Worm (Caenorhabditis elegans) whole organism, L1 larva: ENCODE results near the gene C33C12.7.

Experiments used
- C04F5.9 ChIP-seq: sonication (generic microtip); optimal IDR thresholded peaks from 2 replicates; lab custom pipeline; 2016; ENCODE audit warnings: missing genetic modification characterization, missing compliant biosample characterization
- C16A3.4 ChIP-seq: fragments of 150-350 bp; optimal IDR thresholded peaks from 2 replicates; lab custom pipeline; 2014; ENCODE audit warnings: missing biosample characterization, missing genetic modification characterization
- F16B12.6 ChIP-seq: fragments of 150-350 bp; optimal IDR thresholded peaks from 2 replicates; lab custom pipeline; 2014; ENCODE audit warnings: missing biosample characterization, missing genetic modification characterization
- alr-1 ChIP-seq: fragments of 200-800 bp; sonication (Bioruptor generic); optimal IDR thresholded peaks from 2 replicates; lab custom pipeline; 2018; ENCODE audit warnings: borderline replicate concordance, mild to moderate bottlenecking, missing genetic modification characterization, missing compliant biosample characterization
- aly-2 ChIP-seq: fragments of 150-350 bp; optimal IDR thresholded peaks from 2 replicates; lab custom pipeline; 2014; ENCODE audit warnings: missing biosample characterization, missing genetic modification characterization
- ceh-63 ChIP-seq: fragments of 200-800 bp; sonication (Bioruptor generic); optimal IDR thresholded peaks from 2 replicates; lab custom pipeline; 2018; ENCODE audit warnings: mild to moderate bottlenecking, missing genetic modification characterization, missing compliant biosample characterization
- ceh-8 ChIP-seq: fragments of 200-800 bp; sonication (Bioruptor generic); optimal IDR thresholded peaks from 2 replicates; lab custom pipeline; 2018; ENCODE audit warnings: mild to moderate bottlenecking, missing genetic modification characterization, moderate library complexity, missing compliant biosample characterization
- ceh-82 ChIP-seq, 3 experiments: fragments of 150-350 bp in 1 of 3; sonication (generic microtip) in 2 of 3; optimal IDR thresholded peaks; 2 replicates each; lab custom pipeline; 2014 to 2017; ENCODE audit warnings: missing biosample characterization in 3 of 3, missing genetic modification characterization in 3 of 3
- ces-1 ChIP-seq: fragments of 150-350 bp; optimal IDR thresholded peaks from 2 replicates; lab custom pipeline; 2014; ENCODE audit warnings: missing biosample characterization, missing genetic modification reagents, missing genetic modification characterization
- dpl-1 ChIP-seq, 3 experiments: fragments of 150-350 bp in 2 of 3; sonication (generic microtip) in 1 of 3; optimal IDR thresholded peaks; 2 replicates each; lab custom pipeline; 2014 to 2017; ENCODE audit warnings: missing biosample characterization in 3 of 3, missing genetic modification characterization in 3 of 3, missing genetic modification reagents in 3 of 3
- efl-1 ChIP-seq, 4 experiments: fragments of 150-350 bp; optimal IDR thresholded peaks in 3 of 4; peaks in 1 of 4; 1 replicate in 1 of 4; 2 replicates in 3 of 4; lab custom pipeline; 2014; ENCODE audit warnings: missing biosample characterization in 2 of 4, missing genetic modification characterization in 2 of 4, missing genetic modification reagents in 2 of 4
- egl-13 ChIP-seq: sonication (generic microtip); optimal IDR thresholded peaks from 2 replicates; lab custom pipeline; 2016; ENCODE audit warnings: missing genotype, missing genetic modification reagents, missing genetic modification characterization, missing compliant biosample characterization
- egl-27 ChIP-seq, 2 experiments: fragments of 150-350 bp in 1 of 2; sonication (generic microtip); optimal IDR thresholded peaks; 3 replicates each; lab custom pipeline; 2017 to 2018; ENCODE audit warnings: missing biosample characterization in 2 of 2, missing genetic modification characterization in 2 of 2, missing genetic modification reagents in 2 of 2
- elt-2 ChIP-seq: sonication (generic microtip); optimal IDR thresholded peaks from 2 replicates; lab custom pipeline; 2016; ENCODE audit warnings: missing genetic modification characterization, mild to moderate bottlenecking, inconsistent platforms, missing compliant biosample characterization, missing genetic modification reagents
- elt-3 ChIP-seq, 6 experiments: fragments of 150-350 bp in 1 of 6; sonication (generic microtip); optimal IDR thresholded peaks; 2 replicates each; lab custom pipeline; 2017 to 2018; ENCODE audit warnings: missing biosample characterization in 6 of 6, missing genetic modification characterization in 6 of 6, inconsistent platforms in 1 of 6
- ets-5 ChIP-seq: fragments of 200-800 bp; sonication (Bioruptor generic); IDR thresholded peaks from 2 replicates; pipeline ENCODE4 v1.3.6; 2022; ENCODE audit warnings: missing genetic modification characterization, missing compliant biosample characterization
- fkh-10 ChIP-seq: sonication (generic microtip); optimal IDR thresholded peaks from 2 replicates; lab custom pipeline; 2017; ENCODE audit warnings: missing biosample characterization, missing genetic modification reagents, missing genetic modification characterization
- fkh-4 ChIP-seq: sonication (generic microtip); optimal IDR thresholded peaks from 2 replicates; lab custom pipeline; 2016; ENCODE audit warnings: missing compliant biosample characterization, missing genetic modification characterization, borderline replicate concordance
- fkh-8 ChIP-seq: sonication (generic microtip); optimal IDR thresholded peaks from 2 replicates; lab custom pipeline; 2016; ENCODE audit warnings: mild to moderate bottlenecking, missing genetic modification characterization, missing compliant biosample characterization
- fos-1 ChIP-seq: fragments of 150-350 bp; optimal IDR thresholded peaks from 2 replicates; lab custom pipeline; 2014; ENCODE audit warnings: missing biosample characterization, missing genetic modification characterization
- hlh-17 ChIP-seq: fragments of 200-800 bp; sonication (Bioruptor generic); optimal IDR thresholded peaks from 2 replicates; lab custom pipeline; 2018; ENCODE audit warnings: missing genetic modification characterization, mild to moderate bottlenecking, missing compliant biosample characterization, moderate library complexity, borderline replicate concordance
- lin-13 ChIP-seq: fragments of 150-350 bp; optimal IDR thresholded peaks from 2 replicates; lab custom pipeline; 2014; ENCODE audit warnings: missing biosample characterization, missing genetic modification reagents, missing genetic modification characterization
- lin-14 ChIP-seq: fragments of 200-800 bp; sonication (Bioruptor generic); optimal IDR thresholded peaks from 2 replicates; lab custom pipeline; 2018; ENCODE audit warnings: mild to moderate bottlenecking, missing genetic modification characterization, moderate library complexity, missing compliant biosample characterization
- lin-35 ChIP-seq, 2 experiments: fragments of 150-350 bp; optimal IDR thresholded peaks; 2 replicates each; lab custom pipeline; 2014; ENCODE audit warnings: missing biosample characterization in 2 of 2, missing genetic modification characterization in 2 of 2, missing genetic modification reagents in 2 of 2
- lin-39 ChIP-seq: fragments of 150-350 bp; optimal IDR thresholded peaks from 2 replicates; lab custom pipeline; 2014; ENCODE audit warnings: missing biosample characterization, missing genetic modification reagents, missing genetic modification characterization
- lir-3 ChIP-seq: sonication (generic microtip); optimal IDR thresholded peaks from 2 replicates; lab custom pipeline; 2016; ENCODE audit warnings: mild to moderate bottlenecking, missing genetic modification characterization, moderate library complexity, missing compliant biosample characterization; ENCODE audit not compliant: poor library complexity
- lsy-2 ChIP-seq, 2 experiments: fragments of 150-350 bp; optimal IDR thresholded peaks; 2 replicates each; lab custom pipeline; 2014; ENCODE audit warnings: missing biosample characterization in 2 of 2, missing genetic modification characterization in 2 of 2
- mab-9 ChIP-seq: fragments of 200-800 bp; sonication (Bioruptor generic); IDR thresholded peaks from 2 replicates; pipeline ENCODE4 v1.3.6; 2022; ENCODE audit warnings: missing genetic modification reagents, missing genetic modification characterization, missing compliant biosample characterization
- nhr-11 ChIP-seq: fragments of 150-350 bp; optimal IDR thresholded peaks from 2 replicates; lab custom pipeline; 2014; ENCODE audit warnings: missing biosample characterization, missing genetic modification characterization
- nhr-237 ChIP-seq: fragments of 150-350 bp; optimal IDR thresholded peaks from 2 replicates; lab custom pipeline; 2014; ENCODE audit warnings: missing biosample characterization, missing genetic modification characterization
- nhr-28 ChIP-seq: fragments of 150-350 bp; optimal IDR thresholded peaks from 2 replicates; lab custom pipeline; 2014; ENCODE audit warnings: missing biosample characterization, missing genetic modification characterization
- nhr-71 ChIP-seq: sonication (generic microtip); optimal IDR thresholded peaks from 2 replicates; lab custom pipeline; 2016; ENCODE audit warnings: mild to moderate bottlenecking, missing genetic modification characterization, moderate library complexity, missing compliant biosample characterization
- nhr-84 ChIP-seq: sonication (generic microtip); optimal IDR thresholded peaks from 2 replicates; lab custom pipeline; 2017; ENCODE audit warnings: missing biosample characterization, missing genetic modification characterization
- snpc-4 ChIP-seq: fragments of 150-350 bp; optimal IDR thresholded peaks from 2 replicates; lab custom pipeline; 2014; ENCODE audit warnings: missing biosample characterization, missing genetic modification characterization
- sox-4 ChIP-seq: sonication (generic microtip); optimal IDR thresholded peaks from 2 replicates; lab custom pipeline; 2016; ENCODE audit warnings: missing genetic modification characterization, missing compliant biosample characterization
- sptf-1 ChIP-seq: fragments of 150-350 bp; optimal IDR thresholded peaks from 2 replicates; lab custom pipeline; 2014; ENCODE audit warnings: missing biosample characterization, missing genetic modification characterization
- sup-37 ChIP-seq: fragments of 200-800 bp; sonication (Bioruptor generic); optimal IDR thresholded peaks from 2 replicates; lab custom pipeline; 2018; ENCODE audit warnings: mild to moderate bottlenecking, missing genetic modification characterization, missing compliant biosample characterization
- tbx-2 ChIP-seq: sonication (generic microtip); optimal IDR thresholded peaks from 2 replicates; lab custom pipeline; 2016; ENCODE audit warnings: missing genetic modification characterization, missing compliant biosample characterization
- tlp-1 ChIP-seq: fragments of 150-350 bp; optimal IDR thresholded peaks from 2 replicates; lab custom pipeline; 2014; ENCODE audit warnings: missing biosample characterization, missing genetic modification characterization
- unc-30 ChIP-seq: sonication (generic microtip); optimal IDR thresholded peaks from 2 replicates; lab custom pipeline; 2017; ENCODE audit warnings: missing biosample characterization, missing genetic modification characterization
- unc-62 ChIP-seq: fragments of 150-350 bp; optimal IDR thresholded peaks from 2 replicates; lab custom pipeline; 2014; ENCODE audit warnings: missing biosample characterization, missing genetic modification reagents, missing genetic modification characterization
- unc-86 ChIP-seq: sonication (generic microtip); optimal IDR thresholded peaks from 2 replicates; lab custom pipeline; 2016; ENCODE audit warnings: missing genetic modification characterization, missing compliant biosample characterization
- vab-15 ChIP-seq: sonication (generic microtip); optimal IDR thresholded peaks from 2 replicates; lab custom pipeline; 2017; ENCODE audit warnings: missing genotype, mild to moderate bottlenecking, missing genetic modification characterization, missing compliant biosample characterization
- ztf-4 ChIP-seq: fragments of 150-350 bp; optimal IDR thresholded peaks from 2 replicates; lab custom pipeline; 2014; ENCODE audit warnings: missing biosample characterization, missing genetic modification characterization

Gene C33C12.7

ce11 chrII:2204077-2204476 is 28.8 kb upstream of the C33C12.7 start, which contains the start of gene Y59C2A.2 (continued):
- TF ChIP-seq C16A3.4 (peak; percentile 58), egl-13 (no peak), tlp-1 (no peak), lin-13 (GFP tag; lab: Kevin White, UChicago) (peak; percentile 48), ets-5 (GFP tag; lab: Robert Waterston, UW) (no peak), unc-86 (tag; lab: Kevin White, UChicago) (peak; percentile 4), lin-39 (tag; lab: Kevin White, UChicago) (no peak), efl-1 (optimal IDR thresholded peaks at IDR 0.05; lab: Kevin White, UChicago) (peak; percentile 94 to 96), efl-1 (GFP tag; optimal IDR thresholded peaks at IDR 0.05 in 1 of 2; lab: Kevin White, UChicago) (peak; percentile 95 to 99), egl-27 (tag; optimal IDR thresholded peaks at IDR 0.05; lab: Kevin White, UChicago) (no peak), dpl-1 (GFP tag; optimal IDR thresholded peaks at IDR 0.05; lab: Kevin White, UChicago) (peak; percentile 88 to 94 (median 93)), vab-15 (peak; percentile 39), nhr-71 (tag; lab: Kevin White, UChicago) (no peak), lin-35 (GFP tag; optimal IDR thresholded peaks at IDR 0.05; lab: Kevin White, UChicago) (peak; percentile 93 to 97), F16B12.6 (tag; lab: Kevin White, UChicago) (peak; percentile 35), sup-37 (no peak), ceh-63 (GFP tag; lab: Kevin White, UChicago) (no peak), nhr-237 (tag; lab: Kevin White, UChicago) (no peak), ztf-4 (tag; lab: Kevin White, UChicago) (no peak), ceh-8 (GFP tag; lab: Kevin White, UChicago) (no peak), nhr-11 (tag; lab: Kevin White, UChicago) (no peak), lin-14 (peak; percentile 36), ces-1 (no peak), nhr-28 (no peak), mab-9 (GFP tag; lab: Robert Waterston, UW) (no peak), elt-2 (tag; lab: Kevin White, UChicago) (no peak), snpc-4 (tag; lab: Kevin White, UChicago) (no peak), nhr-84 (tag; lab: Kevin White, UChicago) (no peak), sox-4 (tag; lab: Kevin White, UChicago) (no peak), unc-62 (GFP tag; lab: Kevin White, UChicago) (no peak), elt-3 (tag; optimal IDR thresholded peaks at IDR 0.05; lab: Kevin White, UChicago) (no peak), lir-3 (tag; lab: Kevin White, UChicago) (no peak), aly-2 (tag; lab: Kevin White, UChicago) (peak; percentile 39), C04F5.9 (tag; lab: Kevin White, UChicago) (no peak), unc-30 (tag; lab: Kevin White, UChicago) (no peak), sptf-1 (tag; lab: Kevin White, UChicago) (no peak)
- TF ChIP-seq, all 84 proteins: peak for 32

DNA sequence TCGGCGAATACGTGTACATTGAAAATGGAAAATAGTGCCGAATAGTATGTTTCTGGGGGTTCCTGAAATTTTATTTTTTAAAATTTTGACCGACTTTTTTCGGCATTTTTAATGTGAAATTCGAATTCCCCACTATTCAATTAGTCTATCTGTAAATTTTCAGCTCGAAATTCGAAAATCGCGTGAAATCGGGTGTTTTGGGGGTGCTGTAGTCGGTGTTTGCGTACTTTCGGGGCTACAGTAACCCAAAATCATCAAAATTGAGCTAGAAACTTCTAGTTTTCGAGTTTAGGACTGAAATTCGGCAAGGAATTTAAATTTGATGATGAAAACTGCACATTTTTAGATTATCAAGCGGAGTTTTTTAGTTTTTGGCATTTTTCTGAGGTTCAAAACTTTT is 26.9 kb upstream of the C33C12.7 start:
- TF ChIP-seq vab-15 (no peak), egl-13 (no peak)

DNA sequence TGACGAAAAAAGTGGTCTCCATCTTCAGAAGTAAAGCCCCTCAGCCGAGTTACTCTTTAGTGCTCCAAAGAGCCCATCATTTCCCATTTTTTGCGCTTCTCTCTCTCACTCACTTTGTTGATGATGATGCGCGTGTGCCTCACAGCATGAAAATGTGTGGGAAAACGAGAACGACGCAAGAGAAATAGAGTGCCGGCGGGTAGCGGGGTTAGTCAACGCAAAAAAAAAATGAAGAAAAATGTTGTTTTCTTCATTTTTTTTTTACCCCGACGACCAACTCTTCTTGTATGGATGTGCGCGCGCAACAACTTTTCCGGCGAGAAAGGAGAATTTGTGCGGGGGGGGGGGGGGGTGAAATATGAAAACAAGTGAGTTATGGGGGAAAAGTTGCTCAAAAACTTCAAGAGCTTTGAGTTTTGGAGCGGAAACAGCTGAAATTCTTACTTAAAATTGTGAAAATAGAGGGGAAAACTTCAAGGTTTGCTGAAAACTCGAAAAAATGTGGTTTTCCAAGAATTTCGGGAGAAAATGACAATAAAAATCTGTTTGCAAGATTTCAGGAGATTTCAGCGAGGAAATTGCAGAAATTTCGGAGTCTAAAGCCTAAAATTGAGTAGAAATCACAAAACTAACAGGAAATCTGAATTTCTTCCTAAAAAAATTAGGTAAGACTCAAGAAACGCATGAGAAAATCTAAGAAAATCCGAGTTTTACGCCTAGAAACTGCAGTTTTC is 22.5 kb upstream of the C33C12.7 start, which contains the start of gene C33C12.1:
Gene C33C12.1, plus strand, starts transcription at position 684 of the 734 bp plus-strand sequence.
- TF ChIP-seq fkh-8 (tag; lab: Kevin White, UChicago) (peak; percentile 13), ceh-82 (tag; optimal IDR thresholded peaks at IDR 0.05; lab: Kevin White, UChicago) (peak in 1 of 3 experiments; percentile 34), lin-14 (peak; percentile 80), alr-1 (tag; lab: Kevin White, UChicago) (no peak), tbx-2 (tag; lab: Kevin White, UChicago) (no peak), fkh-4 (tag; lab: Kevin White, UChicago) (no peak), dpl-1 (GFP tag; optimal IDR thresholded peaks at IDR 0.05; lab: Kevin White, UChicago) (peak in 1 of 3 experiments; percentile 22), efl-1 (optimal IDR thresholded peaks at IDR 0.05; lab: Kevin White, UChicago) (peak; percentile 4 to 16), efl-1 (GFP tag; optimal IDR thresholded peaks at IDR 0.05 in 1 of 2; lab: Kevin White, UChicago) (peak in 1 of 2 experiments; percentile 82), egl-13 (no peak), fkh-10 (peak; percentile 18), C16A3.4 (no peak), fos-1 (tag; lab: Kevin White, UChicago) (no peak), hlh-17 (GFP tag; lab: Kevin White, UChicago) (no peak), ceh-8 (GFP tag; lab: Kevin White, UChicago) (no peak), unc-62 (GFP tag; lab: Kevin White, UChicago) (no peak), lsy-2 (tag; optimal IDR thresholded peaks at IDR 0.05; lab: Kevin White, UChicago) (peak in 1 of 2 experiments; percentile 10)
